Fruit fly (Drosophila melanogaster) whole organism, embryonic: ENCODE data around the gene CG13248.

ENCODE experiments used
- Adf1 ChIP-seq: fragments of 200-800 bp; sonication (Bioruptor generic); IDR thresholded peaks from 2 replicates; pipeline ENCODE4 v1.3.6; 2022; ENCODE audit warnings: missing biosample characterization, missing genetic modification characterization
- BEAF-32 ChIP-seq: fragments of 200-800 bp; sonication (Bioruptor generic); optimal IDR thresholded peaks from 3 replicates; lab custom pipeline; 2017; ENCODE audit warnings: missing biosample characterization, missing genetic modification characterization, mild to moderate bottlenecking, moderate library complexity, missing genetic modification reagents
- CG10654 ChIP-seq: fragments of 200-800 bp; sonication (Bioruptor generic); optimal IDR thresholded peaks from 2 replicates; lab custom pipeline; 2016; ENCODE audit warnings: missing biosample characterization, missing genetic modification characterization
- CG11456 ChIP-seq: fragments of 200-800 bp; sonication (Bioruptor generic); IDR thresholded peaks from 3 replicates; pipeline ENCODE4 v1.3.6; 2022; ENCODE audit warnings: missing biosample characterization, missing genetic modification characterization
- CG12236 ChIP-seq: fragments of 200-800 bp; sonication (Bioruptor generic); optimal IDR thresholded peaks from 2 replicates; lab custom pipeline; 2016; ENCODE audit warnings: missing biosample characterization, missing genetic modification characterization
- CG14014 ChIP-seq: fragments of 200-800 bp; sonication (Bioruptor generic); IDR thresholded peaks from 2 replicates; pipeline ENCODE4 v1.3.6; 2022; ENCODE audit warnings: missing biosample characterization, missing genetic modification characterization
- CG14050 ChIP-seq: fragments of 200-800 bp; sonication (Bioruptor generic); IDR thresholded peaks from 3 replicates; pipeline ENCODE4 v1.3.6; 2022; ENCODE audit warnings: missing biosample characterization, missing genetic modification characterization
- CG14441 ChIP-seq: fragments of 200-800 bp; sonication (Bioruptor generic); IDR thresholded peaks from 2 replicates; pipeline ENCODE4 v1.3.6; 2022; ENCODE audit warnings: missing biosample characterization, missing genetic modification characterization
- CG14710 ChIP-seq: fragments of 200-800 bp; sonication (Bioruptor generic); optimal IDR thresholded peaks from 3 replicates; lab custom pipeline; 2019; ENCODE audit warnings: missing biosample characterization, mild to moderate bottlenecking, missing genetic modification characterization, moderate library complexity
- CG17328 ChIP-seq: fragments of 200-800 bp; sonication (Bioruptor generic); IDR thresholded peaks from 2 replicates; pipeline ENCODE4 v1.3.6; 2022; ENCODE audit warnings: missing biosample characterization, missing genetic modification characterization
- CG17361 ChIP-seq: fragments of 200-800 bp; sonication (Bioruptor generic); IDR thresholded peaks from 3 replicates; pipeline ENCODE4 v1.3.6; 2022; ENCODE audit warnings: missing biosample characterization, missing genetic modification characterization
- CG17912 ChIP-seq: fragments of 200-800 bp; sonication (Bioruptor generic); optimal IDR thresholded peaks from 2 replicates; lab custom pipeline; 2018; ENCODE audit warnings: missing biosample characterization, mild to moderate bottlenecking, missing genetic modification characterization
- CG1832 ChIP-seq: fragments of 200-800 bp; sonication (Bioruptor generic); optimal IDR thresholded peaks from 2 replicates; lab custom pipeline; 2017; ENCODE audit warnings: missing biosample characterization, mild to moderate bottlenecking, missing genetic modification characterization, inconsistent platforms
- CG18599 ChIP-seq: fragments of 200-800 bp; sonication (Bioruptor generic); optimal IDR thresholded peaks from 3 replicates; lab custom pipeline; 2017; ENCODE audit warnings: missing biosample characterization, missing genetic modification characterization, mild to moderate bottlenecking, moderate library complexity, missing genetic modification reagents
- CG2202 ChIP-seq: fragments of 200-800 bp; sonication (Bioruptor generic); optimal IDR thresholded peaks from 2 replicates; lab custom pipeline; 2018; ENCODE audit warnings: missing biosample characterization, mild to moderate bottlenecking, missing genetic modification characterization
- CG32767 ChIP-seq: fragments of 200-800 bp; sonication (Bioruptor generic); IDR thresholded peaks from 2 replicates; pipeline ENCODE4 v1.3.6; 2022; ENCODE audit warnings: missing biosample characterization, missing genetic modification characterization
- CG33557 ChIP-seq: fragments of 200-800 bp; sonication (Bioruptor generic); optimal IDR thresholded peaks from 2 replicates; lab custom pipeline; 2019; ENCODE audit warnings: missing biosample characterization, mild to moderate bottlenecking, missing genetic modification characterization, moderate library complexity
- CG8089 ChIP-seq: fragments of 200-800 bp; sonication (Bioruptor generic); optimal IDR thresholded peaks from 3 replicates; lab custom pipeline; 2016; ENCODE audit warnings: missing biosample characterization, missing genetic modification characterization
- CG8924 ChIP-seq: fragments of 200-800 bp; optimal IDR thresholded peaks from 3 replicates; lab custom pipeline; 2019; ENCODE audit warnings: missing biosample characterization, mild to moderate bottlenecking, missing genetic modification characterization, moderate library complexity
- CG9817 ChIP-seq: fragments of 200-800 bp; sonication (Bioruptor generic); optimal IDR thresholded peaks from 2 replicates; lab custom pipeline; 2018; ENCODE audit warnings: missing biosample characterization, mild to moderate bottlenecking, missing genetic modification characterization, moderate library complexity
- CoRest ChIP-seq: fragments of 200-800 bp; sonication (Bioruptor generic); optimal IDR thresholded peaks from 3 replicates; lab custom pipeline; 2018; ENCODE audit warnings: missing biosample characterization, mild to moderate bottlenecking, missing genetic modification characterization, moderate library complexity
- CrebB ChIP-seq: fragments of 200-800 bp; sonication (Bioruptor generic); optimal IDR thresholded peaks from 3 replicates; lab custom pipeline; 2018; ENCODE audit warnings: missing biosample characterization, mild to moderate bottlenecking, missing genetic modification characterization
- Deaf1 ChIP-seq: fragments of 200-800 bp; optimal IDR thresholded peaks from 3 replicates; lab custom pipeline; 2019; ENCODE audit warnings: missing biosample characterization, mild to moderate bottlenecking, missing genetic modification characterization, moderate library complexity
- Doc3 ChIP-seq: fragments of 200-800 bp; sonication (Bioruptor generic); IDR thresholded peaks from 3 replicates; pipeline ENCODE4 v1.3.6; 2022; ENCODE audit warnings: missing biosample characterization, missing genetic modification characterization; ENCODE audit not compliant: partially characterized antibody
- Dref ChIP-seq: fragments of 200-800 bp; sonication (Bioruptor generic); IDR thresholded peaks from 2 replicates; pipeline ENCODE4 v1.3.6; 2022; ENCODE audit warnings: missing biosample characterization, missing genetic modification characterization
- Ets65A ChIP-seq: fragments of 200-800 bp; sonication (Bioruptor generic); peaks from one replicate; lab custom pipeline; 2016; ENCODE audit warnings: missing biosample characterization, missing genetic modification characterization
- Ets97D ChIP-seq: fragments of 200-800 bp; sonication (Bioruptor generic); optimal IDR thresholded peaks from 3 replicates; lab custom pipeline; 2016; ENCODE audit warnings: missing biosample characterization, missing genetic modification characterization
- HLH3B ChIP-seq: fragments of 200-800 bp; sonication (Bioruptor generic); IDR thresholded peaks from 2 replicates; pipeline ENCODE4 v1.3.6; 2022; ENCODE audit warnings: missing biosample characterization, missing genetic modification characterization
- Hmx ChIP-seq: fragments of 200-800 bp; sonication (Bioruptor generic); optimal IDR thresholded peaks from 2 replicates; lab custom pipeline; 2016; ENCODE audit warnings: missing biosample characterization, missing genetic modification characterization
- Meics ChIP-seq: fragments of 200-800 bp; sonication (Bioruptor generic); optimal IDR thresholded peaks from 2 replicates; lab custom pipeline; 2017; ENCODE audit warnings: missing biosample characterization, mild to moderate bottlenecking, missing genetic modification characterization
- Trl ChIP-seq, 3 experiments: fragments of >200 bp in 2 of 3; fragments of 200-800 bp in 1 of 3; sonication (Bioruptor generic) in 1 of 3; optimal IDR thresholded peaks; 2 replicates in 1 of 3; 3 replicates in 2 of 3; lab custom pipeline; 2016 to 2017; ENCODE audit warnings: missing biosample characterization in 1 of 3, missing genetic modification characterization in 1 of 3
- ac ChIP-seq: fragments of 200-800 bp; sonication (Bioruptor generic); optimal IDR thresholded peaks from 3 replicates; lab custom pipeline; 2017; ENCODE audit warnings: missing biosample characterization, mild to moderate bottlenecking, missing genetic modification characterization
- al ChIP-seq: fragments of 200-800 bp; sonication (Bioruptor generic); IDR thresholded peaks from 2 replicates; pipeline ENCODE4 v1.3.6; 2022; ENCODE audit warnings: missing biosample characterization, missing genetic modification characterization
- dati ChIP-seq: fragments of 200-800 bp; sonication (Bioruptor generic); IDR thresholded peaks from 2 replicates; pipeline ENCODE4 v1.3.6; 2022; ENCODE audit warnings: missing biosample characterization, missing genetic modification characterization
- emc ChIP-seq: fragments of 200-800 bp; sonication (Bioruptor generic); optimal IDR thresholded peaks from 2 replicates; lab custom pipeline; 2016; ENCODE audit warnings: missing biosample characterization, missing genetic modification characterization
- ewg ChIP-seq: fragments of 200-800 bp; sonication (Bioruptor generic); optimal IDR thresholded peaks from 3 replicates; lab custom pipeline; 2017; ENCODE audit warnings: mild to moderate bottlenecking, missing biosample characterization, missing genetic modification reagents, missing genetic modification characterization
- fd96Cb ChIP-seq: fragments of 200-800 bp; sonication (Bioruptor generic); optimal IDR thresholded peaks from 2 replicates; lab custom pipeline; 2018; ENCODE audit warnings: missing biosample characterization, mild to moderate bottlenecking, missing genetic modification characterization, moderate library complexity
- inv ChIP-seq: fragments of 200-800 bp; sonication (Bioruptor generic); IDR thresholded peaks from 2 replicates; pipeline ENCODE4 v1.3.6; 2022; ENCODE audit warnings: missing biosample characterization, missing genetic modification characterization; ENCODE audit not compliant: partially characterized antibody
- kni ChIP-seq: fragments of 200-800 bp; sonication (Bioruptor generic); optimal IDR thresholded peaks from 3 replicates; lab custom pipeline; 2017; ENCODE audit warnings: mild to moderate bottlenecking, missing biosample characterization, missing genetic modification reagents, missing genetic modification characterization
- phol ChIP-seq: fragments of 200-800 bp; sonication (Bioruptor generic); optimal IDR thresholded peaks from 3 replicates; lab custom pipeline; 2018; ENCODE audit warnings: missing biosample characterization, mild to moderate bottlenecking, missing genetic modification characterization, moderate library complexity
- rib ChIP-seq: fragments of 200-800 bp; sonication (Bioruptor generic); IDR thresholded peaks from 2 replicates; pipeline ENCODE4 v1.3.6; 2022; ENCODE audit warnings: missing biosample characterization, missing genetic modification characterization
- row ChIP-seq: fragments of 200-800 bp; sonication (Bioruptor generic); IDR thresholded peaks from 3 replicates; pipeline ENCODE4 v1.3.6; 2022; ENCODE audit warnings: missing biosample characterization, missing genetic modification characterization
- tio ChIP-seq: fragments of 200-800 bp; sonication (Bioruptor generic); optimal IDR thresholded peaks from 2 replicates; lab custom pipeline; 2017; ENCODE audit warnings: missing biosample characterization, missing genetic modification characterization, inconsistent platforms
- tx ChIP-seq: fragments of 200-800 bp; sonication (Bioruptor generic); optimal IDR thresholded peaks from 2 replicates; lab custom pipeline; 2016; ENCODE audit warnings: missing biosample characterization, missing genetic modification characterization
- unpg ChIP-seq: fragments of 200-800 bp; sonication (Bioruptor generic); optimal IDR thresholded peaks from 3 replicates; lab custom pipeline; 2018; ENCODE audit warnings: missing biosample characterization, mild to moderate bottlenecking, missing genetic modification characterization, moderate library complexity
- vfl ChIP-seq: fragments of 200-800 bp; sonication (Bioruptor generic); optimal IDR thresholded peaks from 2 replicates; lab custom pipeline; 2016; ENCODE audit warnings: missing biosample characterization, missing genetic modification characterization
- wek ChIP-seq: fragments of 200-800 bp; sonication (Bioruptor generic); optimal IDR thresholded peaks from 3 replicates; lab custom pipeline; 2018; ENCODE audit warnings: missing biosample characterization, mild to moderate bottlenecking, missing genetic modification characterization, moderate library complexity
- z ChIP-seq: fragments of 200-800 bp; sonication (Bioruptor generic); IDR thresholded peaks from 3 replicates; pipeline ENCODE4 v1.3.6; 2022; ENCODE audit warnings: missing biosample characterization, missing genetic modification characterization
- zen ChIP-seq: fragments of 200-800 bp; sonication (Bioruptor generic); optimal IDR thresholded peaks from 3 replicates; lab custom pipeline; 2018; ENCODE audit warnings: missing biosample characterization, mild to moderate bottlenecking, missing genetic modification characterization, moderate library complexity

The CG13248 gene

DNA sequence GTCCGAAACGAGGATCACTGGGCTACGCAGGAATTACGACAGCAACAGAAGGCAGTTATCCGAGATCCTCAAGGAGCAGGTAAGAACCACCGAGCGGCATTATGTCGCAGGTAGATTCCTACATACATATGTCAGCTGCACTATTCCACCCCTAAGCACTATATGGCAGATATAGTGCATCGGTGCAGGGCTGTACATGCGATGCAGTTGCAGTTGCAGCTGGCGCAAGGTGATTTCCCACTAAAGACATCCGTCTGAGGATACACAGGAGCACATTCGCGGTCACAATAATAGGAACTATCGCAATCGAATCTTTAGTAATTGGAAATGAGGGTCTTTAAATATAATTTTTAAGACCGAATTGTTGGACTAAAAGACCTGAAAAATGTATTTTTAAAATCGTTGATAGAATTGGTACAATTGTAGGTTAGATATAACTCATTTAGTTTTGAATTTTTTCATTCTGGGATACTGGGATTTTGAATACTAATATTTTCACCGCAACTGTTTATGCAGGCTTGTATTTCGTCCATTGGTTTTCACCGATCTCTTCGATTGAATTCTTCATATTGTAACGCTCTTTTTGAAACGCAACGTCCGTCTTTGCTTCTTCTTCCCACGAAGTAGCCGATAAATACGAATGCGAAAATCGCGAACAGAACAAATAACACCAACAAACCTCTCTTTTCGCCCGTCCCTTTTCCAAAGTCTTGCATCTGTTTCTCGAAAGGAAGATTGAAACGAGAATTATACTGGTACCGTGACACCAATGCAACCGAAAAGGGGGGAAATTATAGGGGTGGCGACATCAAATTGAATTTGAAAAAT lies 7.5 kb downstream of the CG13248 start (continued):
- TF ChIP-seq CG9817 (tag; lab: Kevin White, UChicago) (no peak), ewg (no peak), Ets97D (GFP tag; lab: Kevin White, UChicago) (no peak), Dref (GFP tag; lab: Robert Waterston, UW) (no peak), z (no peak), CG32767 (no peak), CrebB (tag; lab: Kevin White, UChicago) (no peak), CG18599 (GFP tag; lab: Kevin White, UChicago) (no peak), CG1832 (GFP tag; lab: Kevin White, UChicago) (no peak), CG33557 (GFP tag; lab: Kevin White, UChicago) (peak; percentile 43), CG8924 (peak; percentile 56), BEAF-32 (GFP tag; lab: Kevin White, UChicago) (no peak), Meics (GFP tag; lab: Kevin White, UChicago) (no peak), rib (GFP tag; lab: Robert Waterston, UW) (no peak), CG12236 (peak; percentile 6), al (GFP tag; lab: Robert Waterston, UW) (no peak), CG14014 (GFP tag; lab: Robert Waterston, UW) (no peak), Ets65A (GFP tag; lab: Kevin White, UChicago) (no peak), HLH3B (GFP tag; lab: Robert Waterston, UW) (no peak), wek (GFP tag; lab: Kevin White, UChicago) (no peak), CG14050 (no peak), Trl (optimal IDR thresholded peaks at IDR 0.05; lab: Kevin White, UChicago) (no peak), Trl (GFP tag; optimal IDR thresholded peaks at IDR 0.05; lab: Kevin White, UChicago) (peak; percentile 7), row (GFP tag; lab: Robert Waterston, UW) (peak; percentile 54), inv (GFP tag; lab: Robert Waterston, UW) (no peak), zen (tag; lab: Kevin White, UChicago) (peak; percentile 93), Hmx (GFP tag; lab: Kevin White, UChicago) (no peak), kni (peak; percentile 79), CG10654 (GFP tag; lab: Kevin White, UChicago) (no peak), unpg (peak; percentile 27), phol (tag; lab: Kevin White, UChicago) (peak; percentile 56), CG11456 (GFP tag; lab: Robert Waterston, UW) (no peak), fd96Cb (tag; lab: Kevin White, UChicago) (peak; percentile 12), CG17912 (GFP tag; lab: Kevin White, UChicago) (no peak), vfl (no peak), CG17328 (GFP tag; lab: Robert Waterston, UW) (peak; percentile 49; the same call in 1 of the 2 replicates), tio (GFP tag; lab: Kevin White, UChicago) (no peak), CG14710 (tag; lab: Kevin White, UChicago) (peak; percentile 73), Doc3 (GFP tag; lab: Robert Waterston, UW) (no peak), CG17361 (GFP tag; lab: Robert Waterston, UW) (peak; percentile 28; the same call in 1 of the 3 replicates), CG8089 (GFP tag; lab: Kevin White, UChicago) (no peak), Deaf1 (no peak), tx (peak; percentile 10), ac (peak; percentile 99), CG2202 (tag; lab: Kevin White, UChicago) (no peak), CG14441 (GFP tag; lab: Robert Waterston, UW) (no peak), Adf1 (GFP tag; lab: Robert Waterston, UW) (no peak), dati (no peak), emc (no peak), CoRest (tag; lab: Kevin White, UChicago) (peak; percentile 30)
